Worm (Caenorhabditis elegans): ENCODE results near the gene R74.7.

DNA sequence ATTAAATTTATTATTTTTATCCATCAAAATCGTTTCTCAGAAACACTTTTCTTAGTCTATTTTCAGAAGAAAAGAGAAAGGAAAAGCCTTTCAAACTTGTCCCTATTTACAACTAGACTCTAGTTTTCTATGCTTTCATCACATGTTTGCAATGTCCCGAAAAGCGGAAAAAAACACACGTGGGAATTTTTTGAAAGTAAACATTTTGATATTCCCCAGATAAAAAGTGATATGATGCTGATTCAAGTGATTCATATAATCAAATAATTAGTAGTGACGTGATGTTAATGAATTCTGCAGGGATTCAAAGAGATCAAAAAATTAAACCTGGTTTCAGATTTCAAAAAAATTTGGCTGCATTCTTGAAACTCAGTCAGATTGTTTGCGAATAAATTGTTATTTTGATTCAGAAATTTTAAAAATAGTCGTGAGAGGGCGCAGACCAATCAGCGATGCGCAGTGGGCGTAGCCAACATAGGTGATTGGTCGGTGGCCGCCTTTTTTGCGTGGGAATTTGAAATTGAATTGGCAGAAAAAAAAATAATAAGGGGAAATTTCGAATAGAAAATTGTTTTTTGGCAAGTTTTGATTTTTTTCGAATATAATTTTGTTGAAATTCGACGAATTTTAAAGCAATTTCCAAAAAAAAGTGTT is 30.5 kb downstream of the R74.7 start:
- TF ChIP-seq dao-5 (tag; optimal IDR thresholded peaks at IDR 0.05) (no peak), W03F9.2 (tag; optimal IDR thresholded peaks at IDR 0.05) (no peak)
